Worm (Caenorhabditis elegans) whole organism, early embryonic: Measurements from ENCODE around the gene kin-24.

Experiments used
- B0310.2 ChIP-seq: sonication (generic microtip); optimal IDR thresholded peaks from 2 replicates; lab custom pipeline; 2016; ENCODE audit warnings: mild to moderate bottlenecking, missing genetic modification characterization, missing compliant biosample characterization
- ceh-13 ChIP-seq: fragments of 200-800 bp; sonication (Bioruptor generic); optimal IDR thresholded peaks from 2 replicates; lab custom pipeline; 2018; ENCODE audit warnings: mild to moderate bottlenecking, missing genetic modification characterization, missing compliant biosample characterization
- ceh-36 ChIP-seq: sonication (generic microtip); optimal IDR thresholded peaks from 2 replicates; lab custom pipeline; 2016; ENCODE audit warnings: missing genetic modification characterization, inconsistent platforms, missing compliant biosample characterization
- tbx-11 ChIP-seq: fragments of 200-800 bp; sonication (Bioruptor generic); IDR thresholded peaks from 2 replicates; pipeline ENCODE4 v1.3.6; 2022; ENCODE audit warnings: missing genetic modification characterization, missing compliant biosample characterization
- tbx-37 ChIP-seq: fragments of 200-800 bp; sonication (Bioruptor generic); conservative IDR thresholded peaks from 2 replicates; pipeline ENCODE4 v1.3.6; 2022; ENCODE audit warnings: missing genetic modification reagents, missing genetic modification characterization, missing compliant biosample characterization

DNA sequence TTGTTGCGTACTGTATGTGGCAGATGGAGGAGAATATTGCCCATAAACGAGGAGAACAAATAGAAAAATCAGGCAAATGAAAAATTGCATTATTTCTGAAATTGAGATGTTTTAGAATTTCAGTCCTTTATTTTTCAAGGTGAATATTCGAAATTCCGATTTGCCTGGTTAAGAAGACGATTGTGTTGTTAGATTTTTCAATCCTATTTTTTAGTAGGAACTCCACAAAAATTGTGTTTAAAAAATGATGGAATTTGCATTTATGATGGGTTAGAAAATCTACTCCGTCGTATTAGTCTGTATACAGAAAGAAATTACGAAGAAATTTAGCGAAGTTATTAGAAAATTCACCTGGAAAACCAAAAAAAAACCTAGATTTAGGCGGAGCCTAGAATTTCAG is 25.5 kb downstream of the kin-24 start, which contains the start of gene egl-20:
- TF ChIP-seq tbx-37 (GFP tag; lab: Robert Waterston, UW) (no peak), tbx-11 (GFP tag; lab: Robert Waterston, UW) (no peak), ceh-13 (GFP tag; lab: Kevin White, UChicago) (no peak), ceh-36 (no peak), B0310.2 (no peak)
